Worm (Caenorhabditis elegans) whole organism, dauer: Measurements from ENCODE around the gene elo-1.

ENCODE experiments used
- unc-62 ChIP-seq: sonication (generic microtip); optimal IDR thresholded peaks from 2 replicates; lab custom pipeline; 2017; ENCODE audit warnings: missing biosample characterization, missing genetic modification reagents, missing genetic modification characterization

Gene elo-1

DNA sequence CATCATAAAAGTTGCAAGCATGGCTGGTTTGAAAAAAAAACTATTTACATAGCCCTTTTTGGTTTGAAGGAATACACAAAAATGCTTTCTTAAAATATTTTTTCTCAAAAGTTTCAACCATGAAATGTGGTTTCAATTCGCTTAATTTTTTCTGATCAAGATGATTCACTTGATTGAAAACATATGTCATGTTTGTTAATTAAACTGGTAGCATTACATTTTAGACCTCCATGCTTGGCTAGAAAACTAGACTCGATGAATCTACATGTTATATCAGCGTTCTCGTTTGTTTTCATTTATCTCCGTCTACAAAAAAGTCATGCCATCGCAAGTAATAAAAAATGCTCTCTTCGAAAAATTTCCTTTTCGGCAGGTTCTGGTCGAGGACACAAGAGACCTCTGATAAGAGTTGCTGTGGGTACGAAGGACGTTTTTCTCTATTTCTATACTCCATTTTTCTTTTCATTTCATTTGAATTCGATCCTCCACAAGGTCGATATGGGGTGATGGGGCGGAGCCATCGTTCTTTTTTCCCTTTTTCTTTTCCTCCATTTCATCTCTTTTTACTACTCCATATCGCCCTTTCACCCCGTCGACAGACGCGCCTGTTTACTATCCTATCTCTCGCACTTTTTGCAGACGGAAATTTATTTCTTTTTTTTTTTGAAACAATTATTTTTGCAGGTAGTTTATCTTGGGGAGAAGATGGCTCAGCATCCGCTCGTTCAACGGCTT, at the start of gene elo-1:
Gene elo-1, plus strand, starts transcription at position 685 of the 735 bp plus-strand sequence.
- TF ChIP-seq unc-62, result no peak

DNA sequence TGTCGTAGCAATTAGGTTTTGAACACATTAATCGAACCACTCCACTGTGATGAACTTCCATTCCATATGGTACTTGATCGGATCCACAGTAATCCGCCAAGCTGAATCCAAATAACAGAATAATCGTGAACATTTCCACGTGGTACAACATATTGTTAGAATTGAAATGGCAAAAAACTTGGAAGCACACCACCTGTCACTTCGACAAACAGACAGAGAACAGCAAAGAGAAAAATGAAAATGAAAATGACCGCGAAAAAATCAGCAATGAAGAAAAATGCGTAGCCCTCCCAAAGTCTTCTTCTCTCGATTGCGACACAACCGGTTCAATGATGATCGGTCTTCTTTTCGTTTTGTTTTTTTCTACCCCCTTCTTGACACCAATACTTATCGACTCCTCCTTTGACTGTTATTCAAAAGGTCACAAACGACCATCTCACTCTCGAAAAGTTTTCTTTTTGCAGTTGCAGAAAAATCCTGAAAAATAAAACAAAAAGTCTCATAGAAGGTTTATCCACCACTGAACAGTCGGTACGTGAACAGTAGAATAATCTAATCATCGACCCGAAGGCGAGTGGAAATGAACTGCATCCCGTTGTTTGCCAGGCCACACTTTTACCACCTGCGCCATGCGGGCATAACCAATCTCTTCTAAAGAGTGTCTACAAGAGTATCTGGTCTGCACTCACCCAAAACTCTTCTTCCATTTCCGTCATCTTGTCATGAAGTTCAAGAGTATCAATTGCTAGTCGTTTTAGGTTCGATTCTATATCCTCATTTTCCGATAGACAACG, 48.8 kb upstream of the elo-1 start, which contains the start of gene wrt-3:
Gene wrt-3, minus strand, starts transcription at position 322 of the 794 bp plus-strand sequence.
- TF ChIP-seq unc-62, result no peak

DNA sequence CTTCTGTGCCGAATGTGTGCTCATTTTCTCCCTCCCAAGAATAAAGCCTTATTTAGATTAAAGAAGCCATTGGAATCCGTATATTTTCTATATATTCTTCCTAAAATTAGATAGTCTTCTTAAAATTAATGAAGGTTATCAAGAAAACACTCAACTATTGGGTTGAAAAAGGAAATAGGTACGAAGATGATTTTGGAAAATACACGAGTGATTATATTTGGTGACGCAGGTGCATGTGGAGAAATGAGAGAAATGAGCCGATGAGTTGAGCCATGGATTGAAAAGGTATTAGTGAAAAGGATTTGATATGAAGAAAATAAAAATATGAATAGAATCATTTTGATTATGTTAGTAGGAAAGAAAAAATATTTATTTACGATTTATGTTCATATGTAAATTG, 45.2 kb upstream of the elo-1 start, which contains the start of gene cng-3:
Gene cng-3, minus strand, starts transcription at position 102 of the 400 bp plus-strand sequence.
- TF ChIP-seq unc-62, result no peak

DNA sequence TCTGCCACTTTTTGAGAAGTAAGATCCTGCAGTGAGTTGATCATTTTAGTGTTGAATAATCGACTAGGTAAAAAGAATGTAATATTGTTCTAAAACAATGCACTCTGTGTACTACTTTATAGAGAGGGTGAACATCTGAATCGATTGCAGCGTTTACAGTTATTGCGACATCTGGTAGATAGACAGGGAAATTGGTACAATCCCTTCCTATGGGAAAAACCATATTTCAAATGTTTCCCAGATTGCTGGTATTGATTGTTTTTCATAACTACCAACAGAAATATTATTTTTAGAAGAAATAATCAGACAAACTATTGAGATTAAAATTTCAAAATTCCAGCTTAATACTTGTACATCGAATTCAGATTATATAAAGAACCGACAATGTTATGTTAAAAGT, 41.1 kb upstream of the elo-1 start, which contains the start of gene gadr-2:
Gene gadr-2, minus strand, starts transcription at position 101 of the 400 bp plus-strand sequence.
- TF ChIP-seq unc-62, result no peak

DNA sequence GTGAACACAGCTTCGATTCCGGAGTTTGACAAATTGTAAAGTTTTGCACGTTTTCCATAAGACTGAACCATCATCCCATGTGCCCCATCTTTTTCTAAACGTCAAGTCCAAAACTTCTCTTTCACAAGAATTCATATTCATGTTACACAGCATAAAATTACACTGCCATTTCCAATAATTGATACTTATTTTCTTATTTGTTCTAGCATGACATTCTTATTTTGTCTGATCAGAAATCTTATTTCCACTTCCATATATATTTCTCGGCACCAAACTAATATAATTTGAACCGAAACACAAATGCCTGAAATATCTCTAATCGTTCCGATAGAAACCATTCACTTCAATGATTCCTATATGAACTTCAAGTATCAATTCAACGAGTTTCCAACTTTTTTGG, 40.2 kb upstream of the elo-1 start, which contains the start of gene sru-2:
Gene sru-2, plus strand, starts transcription at position 301 of the 400 bp plus-strand sequence.
- TF ChIP-seq unc-62, result no peak

DNA sequence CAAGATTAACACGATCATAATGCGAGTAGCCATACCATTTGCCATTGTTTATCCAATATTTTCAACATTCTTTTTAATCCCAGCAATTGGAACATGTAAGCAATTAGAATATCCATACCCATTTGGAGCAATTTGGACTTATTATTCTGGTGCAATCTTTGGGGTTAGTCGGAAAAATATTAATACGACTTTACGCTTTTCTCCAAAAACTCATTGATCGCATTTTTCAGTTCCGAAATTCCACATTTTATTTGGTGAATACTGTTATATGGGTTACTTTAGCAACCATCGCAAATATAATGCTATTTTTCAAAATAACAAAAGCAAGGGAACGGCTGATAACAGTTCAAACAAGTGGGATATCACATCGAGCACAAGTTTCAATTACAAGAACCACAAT, 39.4 kb upstream of the elo-1 start:
- no peak for TF ChIP-seq unc-62

DNA sequence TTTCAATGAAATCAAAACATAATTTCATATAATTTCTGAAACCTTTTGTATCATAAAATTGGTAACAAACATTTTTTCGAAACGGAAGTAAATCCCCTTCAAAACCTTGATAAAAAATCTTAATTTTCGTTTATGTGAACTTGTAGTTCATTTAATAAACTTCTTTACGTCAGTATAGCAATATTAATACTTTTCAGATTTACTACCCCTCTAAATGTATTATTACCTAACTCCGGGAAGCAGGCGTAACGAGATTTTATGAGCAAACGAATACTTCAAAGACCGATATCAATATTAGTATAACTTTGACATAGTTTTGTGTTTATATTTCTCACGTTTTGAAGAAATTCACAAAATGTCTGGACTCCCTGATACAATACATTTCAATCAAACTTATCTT, 37.9 kb upstream of the elo-1 start, which contains the start of gene sru-1:
Gene sru-1, plus strand, starts transcription at position 301 of the 400 bp plus-strand sequence.
- TF ChIP-seq unc-62, result no peak

DNA sequence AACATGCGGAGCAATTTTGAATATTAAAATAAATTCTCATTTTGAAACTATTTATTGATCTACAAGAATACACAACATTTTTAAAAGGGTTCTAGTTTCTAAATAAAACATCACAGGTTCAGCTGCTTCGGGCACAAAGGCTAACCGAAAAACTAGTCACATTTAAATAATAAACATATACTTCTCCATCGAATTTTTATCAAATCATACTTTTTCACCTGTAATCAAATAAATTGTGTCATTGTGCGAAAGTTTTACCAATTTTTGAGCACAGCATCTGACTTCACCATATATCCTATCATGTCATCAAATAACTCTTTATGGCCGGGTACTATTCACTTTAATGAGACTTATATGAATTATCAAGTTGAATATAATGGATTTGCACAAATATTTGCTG, 35.8 kb upstream of the elo-1 start, which contains the start of gene sru-6:
Gene sru-6, plus strand, starts transcription at position 301 of the 400 bp plus-strand sequence.
- no peak for TF ChIP-seq unc-62

DNA sequence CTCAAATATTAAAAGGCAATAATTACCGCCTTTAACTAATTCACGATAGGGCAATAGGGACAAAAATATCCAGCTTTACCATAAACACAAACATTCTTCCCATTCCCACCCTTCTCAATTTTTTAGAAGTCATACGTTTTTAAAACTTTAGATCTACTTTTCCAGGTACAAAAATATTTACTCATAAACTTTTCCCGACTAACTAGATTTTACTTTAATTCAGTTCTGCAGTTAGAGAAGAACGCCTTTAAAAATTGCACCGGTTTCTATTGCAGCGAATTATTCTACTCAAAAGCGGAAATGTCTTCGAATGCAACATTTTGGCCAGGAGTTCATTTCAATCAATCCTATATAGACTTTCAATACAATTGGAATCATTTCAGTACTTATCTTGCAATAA, 29.9 kb upstream of the elo-1 start, which contains the start of gene sru-3:
Gene sru-3, plus strand, starts transcription at position 301 of the 400 bp plus-strand sequence.
- TF ChIP-seq unc-62, result no peak

DNA sequence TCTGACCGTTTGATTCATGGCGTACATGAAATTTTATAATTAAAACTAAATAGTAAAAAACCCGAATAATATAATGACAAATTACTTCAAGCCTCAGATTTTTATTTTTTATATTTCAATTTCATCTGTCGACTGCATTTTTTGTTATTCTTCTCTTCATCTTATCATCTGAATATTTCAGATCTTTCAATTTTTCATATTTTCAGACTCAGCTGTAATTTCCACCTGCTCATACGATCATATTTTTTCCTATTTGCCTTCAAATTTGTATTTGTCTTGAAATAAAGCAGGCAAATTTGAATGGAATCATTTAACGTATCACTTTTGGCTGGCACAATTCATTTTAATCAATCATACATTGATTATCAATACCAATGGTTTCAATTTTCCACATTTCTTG, 28.1 kb upstream of the elo-1 start, which contains the start of gene sru-4:
Gene sru-4, plus strand, starts transcription at position 301 of the 400 bp plus-strand sequence.
- no peak for TF ChIP-seq unc-62

DNA sequence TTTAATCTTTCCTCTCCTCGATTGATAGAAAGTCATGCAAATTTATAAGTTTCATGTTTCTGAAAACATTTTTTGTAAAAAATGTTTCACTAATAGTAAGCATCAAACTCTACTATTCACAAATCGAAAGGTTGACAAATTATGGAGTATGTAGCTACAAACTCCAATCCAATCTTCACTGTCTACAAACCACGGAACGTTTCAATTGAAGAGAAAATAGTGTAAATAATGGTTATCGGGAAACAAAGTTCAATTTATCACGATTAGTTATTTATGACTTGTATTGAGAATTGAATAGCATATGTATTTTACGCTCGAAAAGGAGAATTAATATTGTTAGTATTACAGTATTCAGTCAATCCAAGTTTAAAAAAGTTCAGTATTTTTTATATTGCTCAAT, 26.5 kb upstream of the elo-1 start:
- no peak for TF ChIP-seq unc-62

DNA sequence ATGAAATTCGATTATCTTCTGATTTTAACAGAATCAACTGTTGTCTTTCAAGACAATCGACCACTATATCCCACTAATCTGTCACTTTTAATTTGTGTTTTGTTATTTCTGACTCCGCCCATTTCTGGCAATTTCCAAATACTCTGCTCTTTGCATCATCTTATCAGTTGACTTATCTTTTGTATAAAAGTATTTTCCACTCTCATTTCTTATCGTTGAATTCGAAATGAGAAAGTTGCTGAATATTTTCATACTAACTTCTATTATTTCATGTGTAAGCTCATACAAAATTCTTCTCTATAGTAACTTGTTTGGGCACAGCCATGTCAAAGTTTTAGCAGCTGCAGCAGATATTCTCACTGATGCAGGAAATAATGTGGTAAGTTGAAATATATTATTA, 26.1 kb upstream of the elo-1 start, which contains the start of gene ugt-21:
Gene ugt-21, plus strand, starts transcription at position 212 of the 400 bp plus-strand sequence.
- no peak for TF ChIP-seq unc-62

DNA sequence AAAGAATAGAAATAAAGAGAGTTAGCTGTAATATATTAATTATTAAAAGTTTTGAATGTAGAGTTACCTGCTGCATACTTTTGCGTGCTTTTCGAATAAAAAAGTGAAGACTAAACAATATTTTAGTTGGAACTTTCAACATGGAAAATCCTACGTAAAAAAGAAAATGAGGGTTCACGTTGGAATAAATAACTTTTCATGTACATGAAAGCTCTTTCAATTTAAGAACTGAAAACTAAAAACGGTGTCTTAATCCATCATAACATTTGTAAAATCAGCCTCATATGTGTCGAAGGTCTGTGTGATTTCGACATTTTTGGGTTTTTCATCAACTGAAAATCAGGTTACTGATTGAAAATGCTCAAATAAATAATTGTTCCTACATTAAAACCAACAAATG, 19.9 kb upstream of the elo-1 start, which contains the start of gene ttr-9:
Gene ttr-9, minus strand, starts transcription at position 101 of the 400 bp plus-strand sequence.
- TF ChIP-seq unc-62, result no peak

DNA sequence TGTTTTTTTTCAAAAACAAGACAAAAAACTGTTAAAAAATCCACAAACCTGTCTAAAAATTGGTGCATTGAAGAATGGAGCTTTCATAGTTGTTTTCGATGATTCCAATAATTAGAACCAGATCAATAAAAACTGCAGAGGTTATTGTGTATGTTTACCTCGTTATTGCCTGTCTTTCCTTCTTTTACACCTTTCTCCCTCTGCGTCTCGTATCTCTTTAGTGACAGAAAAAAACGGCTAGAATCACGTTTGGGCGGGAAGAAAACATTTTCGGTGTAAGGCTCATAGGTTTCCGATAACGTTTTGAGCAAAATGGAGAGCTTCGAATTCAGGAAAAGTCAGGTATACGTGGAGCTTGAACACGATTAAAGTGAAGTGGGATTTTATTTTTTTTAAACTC, 17.6 kb upstream of the elo-1 start, which contains the start of gene ethe-1:
Gene ethe-1, minus strand, starts transcription at position 150 of the 400 bp plus-strand sequence.
- no peak for TF ChIP-seq unc-62

DNA sequence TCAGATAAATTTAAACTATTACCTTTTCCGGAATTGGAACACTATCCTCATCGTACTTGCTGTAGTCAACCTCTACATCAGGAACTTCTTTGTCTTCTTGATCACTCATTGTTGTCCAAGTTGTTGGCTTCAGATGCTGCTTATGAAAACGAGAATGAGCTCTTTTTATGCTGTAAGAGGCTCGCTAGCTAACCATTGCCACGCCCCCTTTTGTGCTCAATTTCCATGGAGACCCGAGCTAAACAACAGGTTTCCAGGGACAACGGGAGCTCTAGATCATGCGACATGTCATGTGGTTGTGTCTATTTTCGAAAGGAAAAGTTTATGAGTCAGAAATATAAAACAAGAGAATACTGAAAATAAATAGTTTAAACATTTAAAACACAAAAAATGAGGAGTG, 15.7 kb upstream of the elo-1 start, which contains the start of gene C33A12.4:
Gene C33A12.4, minus strand, starts transcription at position 131 of the 400 bp plus-strand sequence.
- TF ChIP-seq unc-62, result no peak

DNA sequence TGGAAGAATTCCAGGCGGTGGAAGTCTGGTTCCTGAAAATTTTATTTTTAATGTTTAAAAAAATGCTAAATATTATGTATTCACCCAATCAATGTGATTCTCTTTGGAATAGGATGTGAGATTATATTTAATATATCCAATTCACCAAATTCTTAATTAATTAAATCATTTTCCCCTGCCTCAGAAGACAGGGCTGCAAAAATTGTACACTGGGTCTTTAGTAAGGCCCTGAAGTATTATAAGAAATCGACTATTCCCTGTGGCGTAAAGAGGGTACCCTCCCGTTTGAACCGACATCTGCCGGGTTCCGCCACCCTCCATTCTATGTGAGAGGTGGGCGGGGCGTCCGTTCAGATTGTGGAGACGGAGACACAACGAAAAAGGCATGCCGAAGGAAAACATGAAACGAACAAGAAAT, 14.9 kb upstream of the elo-1 start:
- no peak for TF ChIP-seq unc-62

DNA sequence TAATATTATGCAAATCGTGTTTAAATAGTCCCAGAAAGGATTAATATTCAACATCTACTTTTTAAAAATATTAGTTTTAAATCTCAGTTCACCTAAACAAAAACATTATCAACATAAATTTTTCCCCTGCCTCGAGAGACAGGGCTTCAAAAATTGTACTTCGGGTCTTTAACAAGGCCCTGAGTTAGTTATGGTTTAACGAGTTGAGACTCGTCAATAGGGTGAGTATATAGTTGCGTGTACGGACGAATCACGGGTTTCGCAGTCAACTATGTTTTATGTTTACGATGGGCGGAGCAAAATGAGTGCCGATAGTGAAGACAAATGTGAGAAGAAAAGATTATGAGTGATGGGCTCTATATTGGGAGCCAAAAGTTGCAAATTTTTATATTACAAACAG, 14.5 kb upstream of the elo-1 start:
- no peak for TF ChIP-seq unc-62
